Worm (Caenorhabditis elegans): Measurements from ENCODE around the gene C18A11.3.

C18A11.3 gene

ce11 chrX:8060823-8061222 lies at the start of gene C18A11.3:
TSS of gene C18A11.3 (plus strand) at chrX:8061123.
- TF ChIP-seq unc-62 (GFP tag; optimal IDR thresholded peaks at IDR 0.05) = no peak

ce11 chrX:8014407-8015003 lies 46.4 kb upstream of the C18A11.3 start, which contains the start of gene unk-1:
TSS of gene unk-1 (plus strand) at chrX:8014983.
- no peak for TF ChIP-seq unc-62 (GFP tag; optimal IDR thresholded peaks at IDR 0.05)

- TF ChIP-seq unc-62 (GFP tag; optimal IDR thresholded peaks at IDR 0.05) = no peak
Measured at ce11 chrX:8015889-8016288, 45.0 kb upstream of the C18A11.3 start.

- TF ChIP-seq unc-62 (GFP tag; optimal IDR thresholded peaks at IDR 0.05) = no peak
Measured at ce11 chrX:8017305-8017704, 43.6 kb upstream of the C18A11.3 start.

ce11 chrX:8017759-8018158 lies 43.2 kb upstream of the C18A11.3 start, which contains the start of gene C34D10.5:
TSS of gene C34D10.5 (plus strand) at chrX:8018027.
- no peak for TF ChIP-seq unc-62 (GFP tag; optimal IDR thresholded peaks at IDR 0.05)

- no peak for TF ChIP-seq unc-62 (GFP tag; optimal IDR thresholded peaks at IDR 0.05)
Measured at ce11 chrX:8018441-8018840, 42.5 kb upstream of the C18A11.3 start.

- TF ChIP-seq unc-62 (GFP tag; optimal IDR thresholded peaks at IDR 0.05) = no peak
Measured at ce11 chrX:8019665-8020064, 41.3 kb upstream of the C18A11.3 start.

- TF ChIP-seq unc-62 (GFP tag; optimal IDR thresholded peaks at IDR 0.05) = no peak
Measured at ce11 chrX:8021609-8022008, 39.3 kb upstream of the C18A11.3 start.

- TF ChIP-seq unc-62 (GFP tag; optimal IDR thresholded peaks at IDR 0.05) = no peak
Measured at ce11 chrX:8022728-8023127, 38.2 kb upstream of the C18A11.3 start.

- TF ChIP-seq unc-62 (GFP tag; optimal IDR thresholded peaks at IDR 0.05) = no peak
Measured at ce11 chrX:8026709-8027108, 34.2 kb upstream of the C18A11.3 start.

- TF ChIP-seq unc-62 (GFP tag; optimal IDR thresholded peaks at IDR 0.05) = no peak
Measured at ce11 chrX:8027509-8027908, 33.4 kb upstream of the C18A11.3 start.

ce11 chrX:8029080-8029479 lies 31.8 kb upstream of the C18A11.3 start, which contains the start of gene C34D10.1:
TSS of gene C34D10.1 (plus strand) at chrX:8029479.
- no peak for TF ChIP-seq unc-62 (GFP tag; optimal IDR thresholded peaks at IDR 0.05)

- no peak for TF ChIP-seq unc-62 (GFP tag; optimal IDR thresholded peaks at IDR 0.05)
Measured at ce11 chrX:8030032-8030431, 30.9 kb upstream of the C18A11.3 start.

- peak; percentile 68 for TF ChIP-seq unc-62 (GFP tag; optimal IDR thresholded peaks at IDR 0.05)
Measured at ce11 chrX:8036219-8036883, 24.6 kb upstream of the C18A11.3 start.

ce11 chrX:8037365-8037764 lies 23.6 kb upstream of the C18A11.3 start:
- no peak for TF ChIP-seq unc-62 (GFP tag; optimal IDR thresholded peaks at IDR 0.05)

ce11 chrX:8040967-8041366 lies 20.0 kb upstream of the C18A11.3 start, which contains the start of gene xol-1:
TSS of gene xol-1 (plus strand) at chrX:8041313.
- no peak for TF ChIP-seq unc-62 (GFP tag; optimal IDR thresholded peaks at IDR 0.05)

- no peak for TF ChIP-seq unc-62 (GFP tag; optimal IDR thresholded peaks at IDR 0.05)
Measured at ce11 chrX:8045152-8045551, 15.8 kb upstream of the C18A11.3 start, which contains the start of gene C18A11.4. TSS of gene C18A11.4 (plus strand) at chrX:8045518.

Data from whole organism, dauer.